Worm (Caenorhabditis elegans) whole organism, mixed stage, embryonic: ENCODE measurements around the gene gst-1.

ENCODE experiments used
- cnd-1 ChIP-seq: fragments of 200-800 bp; sonication (Bioruptor generic); optimal IDR thresholded peaks from 2 replicates; lab custom pipeline; 2018; ENCODE audit warnings: mild to moderate bottlenecking, missing genetic modification characterization, missing compliant biosample characterization
- elt-1 ChIP-seq: sonication (generic microtip); optimal IDR thresholded peaks from 2 replicates; lab custom pipeline; 2017; ENCODE audit warnings: missing genetic modification characterization, mild to moderate bottlenecking, missing compliant biosample characterization, antibody characterized with exemption, moderate library complexity, borderline replicate concordance; ENCODE audit not compliant: insufficient read depth
- mep-1 ChIP-seq: fragments of 150-350 bp; optimal IDR thresholded peaks from 2 replicates; lab custom pipeline; 2017; ENCODE audit warnings: missing biosample characterization, missing genetic modification reagents, missing genetic modification characterization, inconsistent platforms

- no peak for TF ChIP-seq cnd-1 (tag; lab: Kevin White, UChicago)
- TF ChIP-seq mep-1 (tag; lab: Kevin White, UChicago), result no peak
- no peak for TF ChIP-seq elt-1 (tag; lab: Kevin White, UChicago)
Observed at ce11 chrIII:9050600-9050999, 8.5 kb upstream of the gst-1 start, which contains the start of gene ikke-1.
